Worm (Caenorhabditis elegans) whole organism, L3 larva: ENCODE data around the gene srh-236.

ENCODE experiments used
- lin-15B ChIP-seq: fragments of 150-350 bp; optimal IDR thresholded peaks from 2 replicates; lab custom pipeline; 2014; ENCODE audit warnings: missing biosample characterization, missing genetic modification characterization
- pha-4 ChIP-seq: fragments of 150-350 bp; optimal IDR thresholded peaks from 2 replicates; lab custom pipeline; 2014; ENCODE audit warnings: missing biosample characterization, missing genetic modification reagents, missing genetic modification characterization
- skn-1 ChIP-seq: fragments of 150-350 bp; optimal IDR thresholded peaks from 2 replicates; lab custom pipeline; 2014; ENCODE audit warnings: missing biosample characterization, missing genetic modification characterization
- unc-62 ChIP-seq: fragments of 150-350 bp; sonication (generic microtip); optimal IDR thresholded peaks from 4 replicates; lab custom pipeline; 2014; ENCODE audit warnings: missing biosample characterization, missing genetic modification reagents, missing genetic modification characterization
- ztf-4 ChIP-seq: fragments of 150-350 bp; optimal IDR thresholded peaks from 2 replicates; lab custom pipeline; 2014; ENCODE audit warnings: missing biosample characterization, missing genetic modification characterization

DNA sequence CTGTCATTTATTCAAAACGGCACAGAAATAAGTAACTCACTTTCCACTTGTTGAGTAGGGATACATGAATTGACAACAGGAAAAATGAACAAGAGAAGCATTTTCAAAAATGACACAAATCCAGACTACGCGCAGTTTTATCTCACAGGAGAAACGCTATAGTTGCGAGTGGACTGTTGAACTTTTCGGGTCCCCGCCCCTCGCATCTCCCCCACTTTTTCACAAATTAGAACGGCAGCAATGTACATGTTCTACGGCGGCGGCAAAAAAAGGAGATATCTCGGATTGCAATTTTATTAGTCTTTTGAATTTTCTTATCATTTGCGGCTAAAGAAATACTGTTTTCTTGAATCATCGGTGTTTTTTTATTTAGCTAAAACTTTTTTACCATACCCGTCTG is 33.6 kb upstream of the srh-236 start, which contains the start of gene clec-242:
- TF ChIP-seq lin-15B (tag; lab: Kevin White, UChicago) = no peak
- no peak for TF ChIP-seq pha-4 (tag; lab: Kevin White, UChicago)
- no peak for TF ChIP-seq skn-1
- no peak for TF ChIP-seq unc-62
- TF ChIP-seq ztf-4 (tag; lab: Kevin White, UChicago) = no peak
